Worm (Caenorhabditis elegans): ENCODE measurements around the gene nspc-20.

Gene nspc-20

DNA sequence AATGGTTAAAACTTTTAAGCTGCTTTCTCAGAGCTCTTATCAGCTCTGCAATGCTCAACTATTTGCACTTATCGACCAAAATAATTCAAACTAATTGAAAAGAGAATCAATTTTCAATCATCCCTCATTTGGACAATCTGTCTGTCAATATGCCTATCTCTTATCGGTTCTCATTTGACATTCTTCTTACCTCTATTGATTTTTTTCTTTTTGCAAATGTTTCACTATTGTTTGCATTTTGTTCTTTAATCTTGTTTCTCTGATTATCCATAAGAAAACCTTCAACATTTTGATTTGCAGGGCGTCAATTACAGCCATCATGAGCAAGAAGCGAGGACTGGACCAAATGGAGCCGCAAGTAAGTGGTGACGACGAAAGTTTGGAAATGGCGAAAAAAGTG, 13.4 kb downstream of the nspc-20 start, which contains the start of gene D1025.10:
TSS of gene D1025.10 (plus strand) at position 301 of the 400 bp plus-strand sequence.
- TF ChIP-seq mec-3 (tag; optimal IDR thresholded peaks at IDR 0.05; ENCODE audit: borderline replicate concordance), result no peak
- TF ChIP-seq lin-11 (tag; optimal IDR thresholded peaks at IDR 0.05), result no peak
- TF ChIP-seq pros-1 (tag; optimal IDR thresholded peaks at IDR 0.05), result no peak
- no peak for TF ChIP-seq F13H6.1 (tag; optimal IDR thresholded peaks at IDR 0.05)
- TF ChIP-seq tbx-7 (tag; optimal IDR thresholded peaks at IDR 0.05), result no peak
- TF ChIP-seq sox-2 (GFP tag; IDR thresholded peaks at IDR 0.05), result no peak
- no peak for TF ChIP-seq hlh-8 (tag; optimal IDR thresholded peaks at IDR 0.05)
- no peak for TF ChIP-seq madf-2 (tag; optimal IDR thresholded peaks at IDR 0.05)
- TF ChIP-seq elt-4 (tag; optimal IDR thresholded peaks at IDR 0.05), result no peak
- TF ChIP-seq pag-3 (tag; optimal IDR thresholded peaks at IDR 0.05; ENCODE audit: borderline replicate concordance), result no peak
- no peak for TF ChIP-seq gmeb-2 (tag; optimal IDR thresholded peaks at IDR 0.05)

DNA sequence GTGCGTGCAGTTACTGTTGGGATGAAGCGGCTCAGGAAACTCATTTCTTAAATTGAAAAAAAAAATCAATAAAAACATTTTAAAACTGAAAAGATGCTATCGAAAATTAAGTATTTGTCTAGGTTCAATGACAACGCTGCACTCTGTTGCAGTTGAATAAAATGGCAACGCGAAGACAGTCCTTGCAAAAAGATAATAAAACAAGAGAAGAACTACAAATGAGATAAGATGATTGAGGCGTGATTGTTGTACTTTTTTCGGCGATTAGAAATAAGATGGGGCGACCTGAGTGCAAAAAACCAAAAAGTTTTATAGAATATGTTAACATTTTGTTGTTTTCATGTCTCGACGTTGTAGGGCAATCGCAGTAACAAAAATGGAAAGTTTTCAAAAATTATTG, 15.0 kb downstream of the nspc-20 start, which contains the start of gene gcsh-1:
TSS of gene gcsh-1 (minus strand) at position 46 of the 400 bp plus-strand sequence.
- no peak for TF ChIP-seq eyg-1 (tag; optimal IDR thresholded peaks at IDR 0.05)
- peak; percentile 53 for TF ChIP-seq elt-2 (tag; optimal IDR thresholded peaks at IDR 0.05)

DNA sequence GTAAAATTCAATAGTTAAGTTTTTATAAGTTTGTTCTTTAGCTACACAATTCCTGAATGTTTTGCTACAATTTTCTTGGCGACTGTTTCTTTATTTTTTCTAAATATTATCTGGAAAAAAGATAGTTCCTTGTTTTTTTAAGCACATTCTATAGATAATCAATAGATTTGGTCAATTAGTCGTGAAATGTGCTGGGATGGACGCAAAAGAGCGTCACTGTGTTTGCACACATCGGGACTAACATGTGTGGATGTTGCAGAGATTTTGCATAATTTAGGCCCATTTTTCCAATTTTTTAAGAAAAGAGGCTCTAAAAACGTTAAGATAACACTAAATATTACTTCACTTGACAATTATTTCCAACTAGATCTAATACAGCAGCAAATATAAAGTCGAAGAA, 16.5 kb downstream of the nspc-20 start:
- TF ChIP-seq fkh-10 (GFP tag; optimal IDR thresholded peaks at IDR 0.05) (no peak), sdc-2 (tag; optimal IDR thresholded peaks at IDR 0.05) (peak; percentile 24), unc-42 (tag; optimal IDR thresholded peaks at IDR 0.05) (peak; percentile 77), ttx-3 (tag; optimal IDR thresholded peaks at IDR 0.05) (peak; percentile 32), ceh-48 (tag; optimal IDR thresholded peaks at IDR 0.05) (peak; percentile 95)

DNA sequence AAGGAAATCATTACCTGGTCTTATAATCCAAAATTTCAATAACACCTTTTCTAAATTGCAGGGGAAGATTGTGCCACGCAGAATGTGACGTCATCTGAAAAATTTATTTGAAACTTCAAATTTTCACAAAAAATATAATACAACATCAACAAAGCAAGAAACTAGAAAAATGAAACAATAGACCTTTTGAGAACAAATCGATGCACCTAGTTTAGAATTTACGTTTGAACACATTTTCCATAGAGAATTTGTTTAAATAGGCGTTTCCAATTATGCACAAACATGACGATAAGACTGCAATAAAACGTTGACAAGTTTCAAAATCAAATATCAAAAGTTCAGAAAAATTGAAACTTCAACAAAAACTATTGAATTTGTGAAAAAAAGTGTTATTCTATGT, 17.2 kb downstream of the nspc-20 start, which contains the start of gene fbxa-141:
TSS of gene fbxa-141 (minus strand) at position 101 of the 400 bp plus-strand sequence.
- TF ChIP-seq ceh-24 (tag; optimal IDR thresholded peaks at IDR 0.05), result no peak
- TF ChIP-seq hlh-15 (tag; optimal IDR thresholded peaks at IDR 0.05), result no peak
- TF ChIP-seq sdc-2 (tag; optimal IDR thresholded peaks at IDR 0.05), result no peak
- no peak for TF ChIP-seq K09A11.1 (tag; optimal IDR thresholded peaks at IDR 0.05; ENCODE audit: insufficient read depth)
- no peak for TF ChIP-seq ttx-3 (tag; optimal IDR thresholded peaks at IDR 0.05)
- no peak for TF ChIP-seq nhr-11 (tag; optimal IDR thresholded peaks at IDR 0.05)
- TF ChIP-seq lin-11 (tag; optimal IDR thresholded peaks at IDR 0.05), result no peak
- no peak for TF ChIP-seq fkh-10 (GFP tag; optimal IDR thresholded peaks at IDR 0.05)
- TF ChIP-seq hlh-13 (GFP tag; optimal IDR thresholded peaks at IDR 0.05), result no peak
- TF ChIP-seq rnt-1 (tag; optimal IDR thresholded peaks at IDR 0.05), result no peak

DNA sequence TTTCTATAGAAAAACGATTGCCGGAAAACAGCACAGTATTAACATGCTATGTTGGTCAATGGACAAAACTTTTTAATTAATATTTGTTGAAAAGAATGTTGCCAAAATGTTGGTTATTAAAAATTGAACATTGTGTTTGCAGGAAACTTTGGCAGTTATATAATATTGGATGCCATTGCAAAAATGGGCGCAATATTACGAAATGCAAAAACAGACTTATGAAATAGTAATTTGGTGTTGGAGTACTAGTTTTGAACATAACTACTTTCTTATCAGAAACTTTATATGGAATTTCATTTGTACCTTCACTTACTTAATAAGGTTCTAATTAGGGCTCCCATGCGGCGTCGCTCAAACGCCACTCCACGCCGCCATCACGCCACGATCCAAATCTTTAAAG, 19.6 kb downstream of the nspc-20 start:
- TF ChIP-seq sox-2 (GFP tag; IDR thresholded peaks at IDR 0.05) (no peak), sdc-2 (tag; optimal IDR thresholded peaks at IDR 0.05) (no peak), ceh-14 (tag; optimal IDR thresholded peaks at IDR 0.05) (no peak), ceh-48 (tag; optimal IDR thresholded peaks at IDR 0.05) (no peak), eyg-1 (tag; optimal IDR thresholded peaks at IDR 0.05) (no peak), unc-42 (tag; optimal IDR thresholded peaks at IDR 0.05) (no peak), Y22D7AL.16 (tag; optimal IDR thresholded peaks at IDR 0.05) (no peak), hlh-15 (tag; optimal IDR thresholded peaks at IDR 0.05) (no peak), pat-9 (tag; optimal IDR thresholded peaks at IDR 0.05) (no peak), ceh-9 (tag; optimal IDR thresholded peaks at IDR 0.05) (no peak), F13H6.1 (tag; optimal IDR thresholded peaks at IDR 0.05) (no peak), odd-2 (tag; optimal IDR thresholded peaks at IDR 0.05) (no peak), gmeb-2 (tag; optimal IDR thresholded peaks at IDR 0.05) (no peak), C08G9.2 (tag; optimal IDR thresholded peaks at IDR 0.05) (no peak), lin-11 (tag; optimal IDR thresholded peaks at IDR 0.05) (no peak)

DNA sequence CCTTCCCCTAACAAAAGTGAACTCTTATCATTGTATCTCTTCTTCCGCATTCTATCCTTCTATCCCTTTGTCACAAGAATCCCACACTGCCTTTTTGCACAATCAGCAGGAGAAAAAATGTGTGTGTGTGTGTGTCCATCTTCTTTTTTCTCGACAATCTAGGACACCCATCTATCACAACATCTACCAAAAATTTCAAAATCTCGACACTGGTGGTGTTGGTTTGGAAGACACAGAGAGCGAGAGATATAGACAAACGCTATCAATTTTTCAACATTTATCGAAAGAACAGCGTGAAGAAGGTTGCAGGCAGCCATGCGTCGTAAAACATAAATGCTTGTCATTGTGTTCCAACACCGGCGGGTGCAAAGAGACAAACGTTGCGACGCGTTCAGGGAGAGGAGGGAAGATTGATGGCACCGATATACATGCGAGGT, 21.2 kb downstream of the nspc-20 start:
- TF ChIP-seq ceh-18 (tag; optimal IDR thresholded peaks at IDR 0.05) (peak; percentile 61), pax-1 (tag; optimal IDR thresholded peaks at IDR 0.05) (no peak), sdc-2 (tag; optimal IDR thresholded peaks at IDR 0.05) (no peak), unc-55 (GFP tag; optimal IDR thresholded peaks at IDR 0.05) (peak; percentile 38), ceh-31 (tag; optimal IDR thresholded peaks at IDR 0.05) (no peak), unc-42 (tag; optimal IDR thresholded peaks at IDR 0.05) (no peak), K02D7.2 (tag; optimal IDR thresholded peaks at IDR 0.05) (no peak), rnt-1 (tag; optimal IDR thresholded peaks at IDR 0.05) (peak; percentile 36), unc-3 (GFP tag; conservative IDR thresholded peaks at IDR 0.05) (no peak), unc-3 (tag; optimal IDR thresholded peaks at IDR 0.05) (no peak), pag-3 (tag; optimal IDR thresholded peaks at IDR 0.05; ENCODE audit: borderline replicate concordance) (no peak)
